Fruit fly (Drosophila melanogaster) whole organism, wandering third instar larva: ENCODE measurements around the gene nac.

Source experiments
- Abd-B ChIP-seq: fragments of >200 bp; optimal IDR thresholded peaks from 2 replicates; lab custom pipeline; 2017; ENCODE audit warnings: missing biosample characterization, missing genetic modification characterization
- CrebA ChIP-seq: fragments of 200-800 bp; sonication (Bioruptor generic); optimal IDR thresholded peaks from 2 replicates; lab custom pipeline; 2016; ENCODE audit warnings: missing biosample characterization, mild to moderate bottlenecking, missing genetic modification characterization, borderline replicate concordance
- Dfd ChIP-seq: fragments of >200 bp; optimal IDR thresholded peaks from 2 replicates; lab custom pipeline; 2017; ENCODE audit warnings: missing biosample characterization, missing genetic modification characterization
- Hnf4 ChIP-seq: fragments of 200-800 bp; sonication (Bioruptor generic); optimal IDR thresholded peaks from 2 replicates; lab custom pipeline; 2016; ENCODE audit warnings: missing biosample characterization, mild to moderate bottlenecking, missing genetic modification characterization
- Sp1 ChIP-seq: fragments of 200-800 bp; sonication (Bioruptor generic); optimal IDR thresholded peaks from 3 replicates; lab custom pipeline; 2019; ENCODE audit warnings: missing biosample characterization, mild to moderate bottlenecking, missing genetic modification characterization, moderate library complexity
- brk ChIP-seq: fragments of 200-800 bp; sonication (Bioruptor generic); optimal IDR thresholded peaks from 2 replicates; lab custom pipeline; 2016; ENCODE audit warnings: missing biosample characterization, mild to moderate bottlenecking, missing genetic modification characterization
- h ChIP-seq: fragments of 200-800 bp; sonication (Bioruptor generic); optimal IDR thresholded peaks from 3 replicates; lab custom pipeline; 2016; ENCODE audit warnings: missing biosample characterization, mild to moderate bottlenecking, missing genetic modification characterization
- psq ChIP-seq: fragments of 200-800 bp; sonication (Bioruptor generic); optimal IDR thresholded peaks from 3 replicates; lab custom pipeline; 2017; ENCODE audit warnings: missing biosample characterization, mild to moderate bottlenecking, missing genetic modification characterization, moderate library complexity
- rgr ChIP-seq: fragments of 200-800 bp; sonication (Bioruptor generic); optimal IDR thresholded peaks from 3 replicates; lab custom pipeline; 2016; ENCODE audit warnings: missing biosample characterization, mild to moderate bottlenecking, missing genetic modification characterization
- sage ChIP-seq: fragments of 200-800 bp; sonication (Bioruptor generic); optimal IDR thresholded peaks from 2 replicates; lab custom pipeline; 2016; ENCODE audit warnings: missing biosample characterization, mild to moderate bottlenecking, missing genetic modification characterization
- sv ChIP-seq: fragments of 200-800 bp; sonication (Bioruptor generic); optimal IDR thresholded peaks from 3 replicates; lab custom pipeline; 2016; ENCODE audit warnings: missing biosample characterization, missing genetic modification characterization

DNA sequence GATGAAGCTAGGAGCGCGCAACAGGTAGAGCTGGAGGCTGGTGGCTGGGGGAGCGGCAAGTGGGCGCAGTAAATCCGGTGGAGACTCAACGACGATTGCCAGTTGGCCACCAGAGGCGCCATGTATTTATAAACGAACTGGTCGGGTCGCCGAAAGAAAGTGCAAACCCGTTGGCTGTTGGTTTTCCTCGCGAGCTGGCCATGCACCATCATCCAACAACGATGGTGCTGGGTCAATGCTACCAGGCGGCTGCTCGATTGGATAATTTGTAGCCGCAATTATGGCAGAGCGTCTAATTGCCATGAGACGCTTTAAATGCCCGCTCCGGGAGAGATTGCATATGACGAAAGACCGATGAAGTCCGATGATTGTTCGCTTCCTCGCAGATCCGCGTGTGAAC is 6.9 kb upstream of the nac start, which contains the start of gene CG11693:
- TF ChIP-seq h (no peak), CrebA (GFP tag; lab: Kevin White, UChicago) (no peak), Dfd (no peak), sv (GFP tag; lab: Kevin White, UChicago) (no peak), sage (GFP tag; lab: Kevin White, UChicago) (no peak), Sp1 (no peak), Abd-B (GFP tag; lab: Kevin White, UChicago) (no peak), Hnf4 (no peak), psq (GFP tag; lab: Kevin White, UChicago) (no peak), rgr (GFP tag; lab: Kevin White, UChicago) (no peak), brk (GFP tag; lab: Kevin White, UChicago) (no peak)
